Worm (Caenorhabditis elegans): ENCODE measurements around the gene egl-27.
A peak's percentile ranks its signal among the peaks of the same experiment; 100 is the strongest.

The egl-27 gene

ce11 chrII:6823233-6823632 is 11.6 kb upstream of the egl-27 start (continued):
- no peak for TF ChIP-seq set-16 (GFP tag; IDR thresholded peaks at IDR 0.05)
- TF ChIP-seq pqm-1 (tag; optimal IDR thresholded peaks at IDR 0.05) = no peak
- TF ChIP-seq lin-1 (GFP tag; IDR thresholded peaks at IDR 0.05) = no peak
- TF ChIP-seq nhr-48 (tag; optimal IDR thresholded peaks at IDR 0.05) = no peak
- no peak for TF ChIP-seq zag-1 (tag; optimal IDR thresholded peaks at IDR 0.05)
- TF ChIP-seq lin-39 (tag; optimal IDR thresholded peaks at IDR 0.05) = no peak
- no peak for TF ChIP-seq daf-8 (GFP tag; IDR thresholded peaks at IDR 0.05)
- no peak for TF ChIP-seq unc-130 (GFP tag; optimal IDR thresholded peaks at IDR 0.05)
- TF ChIP-seq ceh-32 (tag; optimal IDR thresholded peaks at IDR 0.05; ENCODE audit: poor library complexity) = no peak
- TF ChIP-seq dmd-9 (GFP tag; IDR thresholded peaks at IDR 0.05) = no peak
- no peak for TF ChIP-seq daf-12 (tag; optimal IDR thresholded peaks at IDR 0.05)
- no peak for TF ChIP-seq lin-15B (tag; optimal IDR thresholded peaks at IDR 0.05)
- no peak for TF ChIP-seq jun-1 (tag; optimal IDR thresholded peaks at IDR 0.05)
- TF ChIP-seq F26F4.8 (GFP tag; conservative IDR thresholded peaks at IDR 0.05) = no peak
- TF ChIP-seq lin-38 (GFP tag; IDR thresholded peaks at IDR 0.05) = no peak
- TF ChIP-seq mxl-3 (GFP tag; optimal IDR thresholded peaks at IDR 0.05) = peak; percentile 68
- no peak for TF ChIP-seq fkh-10 (GFP tag; optimal IDR thresholded peaks at IDR 0.05)
- TF ChIP-seq ceh-62 (tag; optimal IDR thresholded peaks at IDR 0.05) = no peak
- no peak for TF ChIP-seq pha-4 (GFP tag; IDR thresholded peaks at IDR 0.05)
- TF ChIP-seq pha-4 (tag; optimal IDR thresholded peaks at IDR 0.05) = no peak
- TF ChIP-seq T26A8.4 (GFP tag; IDR thresholded peaks at IDR 0.05) = no peak
- TF ChIP-seq hlh-11 (tag; optimal IDR thresholded peaks at IDR 0.05) = peak; percentile 69
- TF ChIP-seq nhr-41 (GFP tag; IDR thresholded peaks at IDR 0.05) = no peak
- no peak for TF ChIP-seq snpc-1.2 (GFP tag; IDR thresholded peaks at IDR 0.05)
- no peak for TF ChIP-seq ctbp-1 (GFP tag; IDR thresholded peaks at IDR 0.05)
- no peak for TF ChIP-seq duxl-1 (tag; optimal IDR thresholded peaks at IDR 0.05; ENCODE audit: poor library complexity)
- TF ChIP-seq egl-27 (tag; optimal IDR thresholded peaks at IDR 0.05) = no peak
- peak; percentile 41 for TF ChIP-seq hlh-30 (tag; optimal IDR thresholded peaks at IDR 0.05; ENCODE audit: insufficient read depth)
- no peak for TF ChIP-seq F10B5.3 (tag; optimal IDR thresholded peaks at IDR 0.05)
- no peak for TF ChIP-seq lin-13 (GFP tag; optimal IDR thresholded peaks at IDR 0.05)
- no peak for TF ChIP-seq tag-97 (GFP tag; IDR thresholded peaks at IDR 0.05)
- no peak for TF ChIP-seq php-3 (GFP tag; IDR thresholded peaks at IDR 0.05)
- TF ChIP-seq daf-16 (GFP tag; optimal IDR thresholded peaks at IDR 0.05) = peak in 1 of 2 experiments; percentile 54
- no peak for TF ChIP-seq daf-16 (tag; optimal IDR thresholded peaks at IDR 0.05)
- no peak for TF ChIP-seq zfp-3 (GFP tag; conservative IDR thresholded peaks at IDR 0.05)
- peak; percentile 45 for TF ChIP-seq mep-1 (tag; optimal IDR thresholded peaks at IDR 0.05)
- TF ChIP-seq attf-4 (tag; optimal IDR thresholded peaks at IDR 0.05) = no peak
- no peak for TF ChIP-seq unc-39 (tag; optimal IDR thresholded peaks at IDR 0.05)
- TF ChIP-seq zip-2 (tag; optimal IDR thresholded peaks at IDR 0.05) = no peak
- no peak for TF ChIP-seq egl-43 (GFP tag; IDR thresholded peaks at IDR 0.05)
- TF ChIP-seq lir-3 (tag; optimal IDR thresholded peaks at IDR 0.05) = no peak
- no peak for TF ChIP-seq Y5F2A.4 (GFP tag; optimal IDR thresholded peaks at IDR 0.05)
- TF ChIP-seq aly-2 (tag; optimal IDR thresholded peaks at IDR 0.05) = no peak
- TF ChIP-seq mdl-1 (tag; optimal IDR thresholded peaks at IDR 0.05) = peak in 1 of 2 experiments; percentile 23
- peak in 1 of 2 experiments; percentile 31 for TF ChIP-seq lsy-2 (tag; optimal IDR thresholded peaks at IDR 0.05)

Measured in whole organism, L4 larva.